Fruit fly (Drosophila melanogaster) whole organism: ENCODE results near the gene SecCl.

Experiments used
- CG8478 ChIP-seq: fragments of >200 bp; optimal IDR thresholded peaks from 2 replicates; lab custom pipeline; 2018; ENCODE audit warnings: inconsistent platforms
- Dll ChIP-seq: fragments of >200 bp; optimal IDR thresholded peaks from 2 replicates; lab custom pipeline; 2017
- EcR ChIP-seq, 2 experiments: fragments of >200 bp; optimal IDR thresholded peaks; 2 replicates each; lab custom pipeline; 2017; ENCODE audit warnings: missing biosample characterization in 2 of 2, missing genetic modification characterization in 2 of 2, missing genetic modification reagents in 2 of 2
- pan ChIP-seq: fragments of >200 bp; optimal IDR thresholded peaks from 2 replicates; lab custom pipeline; 2017
- psq ChIP-seq: fragments of >200 bp; optimal IDR thresholded peaks from 2 replicates; lab custom pipeline; 2017
- usp ChIP-seq: fragments of >200 bp; optimal IDR thresholded peaks from 2 replicates; lab custom pipeline; 2017; ENCODE audit warnings: missing biosample characterization, missing genetic modification characterization, mixed read lengths

The SecCl gene

DNA sequence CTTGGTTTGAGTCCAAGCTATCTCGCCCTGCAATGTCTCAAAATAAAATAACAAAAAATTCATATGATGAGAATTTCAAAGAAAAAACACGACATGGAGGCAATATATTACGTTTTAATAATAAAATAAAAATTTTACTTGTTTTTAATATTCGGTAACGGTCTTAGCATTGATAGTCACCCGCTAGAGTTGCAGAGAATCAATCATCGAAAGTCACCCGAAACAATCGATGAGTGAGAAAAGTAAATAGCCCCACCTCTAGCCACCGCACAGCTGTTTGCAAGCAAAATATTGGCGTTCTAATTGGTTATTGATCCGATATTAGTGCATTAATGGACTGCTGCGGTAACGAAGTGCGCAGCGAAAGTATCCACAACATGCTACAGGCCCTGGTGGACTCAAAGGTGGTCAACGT, 6.1 kb downstream of the SecCl start, which contains the start of gene CG34250:
Gene CG34250 (plus strand): TSS at position 244 of the 415 bp plus-strand sequence.
- TF ChIP-seq CG8478 (lab: Kevin White, UChicago) (no peak), EcR (GFP tag; optimal IDR thresholded peaks at IDR 0.05; lab: Kevin White, UChicago) (no peak), psq (lab: Kevin White, UChicago) (no peak), pan (lab: Kevin White, UChicago) (no peak), usp (GFP tag; lab: Kevin White, UChicago) (no peak), Dll (lab: Kevin White, UChicago) (no peak)

DNA sequence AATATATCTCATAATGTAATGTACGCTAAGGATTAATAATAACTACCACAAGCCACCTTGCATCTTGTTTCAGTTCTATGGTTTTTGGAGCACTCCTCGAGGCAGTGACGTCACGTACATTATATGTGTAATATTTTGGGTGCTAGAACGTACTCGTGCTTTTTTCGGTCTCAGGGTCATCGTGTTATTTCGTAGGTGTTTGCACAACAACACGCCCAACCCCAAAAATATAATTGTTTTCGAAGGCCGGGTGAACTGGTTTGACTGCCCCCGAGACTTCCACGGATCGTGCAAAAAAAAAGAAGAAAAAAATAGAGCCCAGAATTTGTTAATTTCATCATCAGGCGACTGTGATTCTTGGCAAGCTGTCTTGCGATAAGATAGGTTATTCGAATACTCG, 6.6 kb downstream of the SecCl start:
- TF ChIP-seq usp (GFP tag; lab: Kevin White, UChicago) (no peak), EcR (GFP tag; optimal IDR thresholded peaks at IDR 0.05; lab: Kevin White, UChicago) (no peak), Dll (lab: Kevin White, UChicago) (no peak), pan (lab: Kevin White, UChicago) (no peak), CG8478 (lab: Kevin White, UChicago) (no peak), psq (lab: Kevin White, UChicago) (no peak)

DNA sequence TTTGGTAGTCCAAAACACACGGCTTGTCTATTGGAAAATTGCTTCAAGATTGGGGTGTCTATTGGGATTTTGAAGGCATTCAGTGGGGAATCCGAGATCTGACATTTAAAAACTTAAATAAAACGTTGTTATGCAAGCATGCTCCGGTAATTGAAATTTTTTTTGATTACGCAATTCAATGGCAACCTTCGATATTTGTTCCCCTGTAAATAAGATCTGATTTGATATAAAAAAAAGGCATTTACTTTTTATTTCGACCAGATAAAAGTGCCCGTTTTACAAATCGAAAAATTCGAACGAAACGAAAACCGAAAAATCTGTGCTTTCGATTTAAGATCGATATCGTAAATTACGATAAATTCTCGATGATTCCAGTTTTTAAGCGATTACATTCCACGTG, 8.9 kb downstream of the SecCl start, which contains the start of the genes CG13733 and qjt:
Gene CG13733 (minus strand): TSS at position 101 of the 400 bp plus-strand sequence.
Gene qjt (plus strand): TSS at position 271 of the 400 bp plus-strand sequence.
- TF ChIP-seq psq (lab: Kevin White, UChicago): no peak
- no peak for TF ChIP-seq Dll (lab: Kevin White, UChicago)
- TF ChIP-seq CG8478 (lab: Kevin White, UChicago): no peak
- TF ChIP-seq EcR (GFP tag; optimal IDR thresholded peaks at IDR 0.05; lab: Kevin White, UChicago): no peak
- TF ChIP-seq pan (lab: Kevin White, UChicago): no peak

DNA sequence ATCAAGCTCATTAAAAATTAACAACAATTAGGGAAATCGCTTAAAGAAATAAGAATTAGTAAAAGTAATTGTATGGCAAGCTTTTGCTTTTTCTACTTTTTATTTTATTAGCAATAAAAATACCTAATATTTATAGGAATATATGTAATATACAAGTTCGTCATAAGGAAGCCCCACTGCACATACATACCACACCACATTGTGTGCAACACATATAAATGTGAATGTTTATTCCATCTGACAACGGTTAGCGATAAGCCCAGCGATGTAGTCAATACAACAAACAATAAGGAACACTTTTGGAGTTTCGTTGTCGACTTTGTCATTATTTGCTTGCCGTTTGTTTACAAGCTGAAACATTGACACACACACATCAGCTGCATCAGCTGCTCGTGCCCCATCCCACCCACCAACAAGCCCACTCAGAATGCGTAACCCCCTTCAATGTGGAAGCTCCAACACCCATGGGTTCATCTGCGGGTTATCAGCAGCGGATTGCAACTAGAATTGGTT, 15.4 kb downstream of the SecCl start:
- TF ChIP-seq EcR (GFP tag; optimal IDR thresholded peaks at IDR 0.05; lab: Kevin White, UChicago) (no peak), psq (lab: Kevin White, UChicago) (no peak), pan (lab: Kevin White, UChicago) (no peak), Dll (lab: Kevin White, UChicago) (no peak), CG8478 (lab: Kevin White, UChicago) (no peak), usp (GFP tag; lab: Kevin White, UChicago) (no peak)

DNA sequence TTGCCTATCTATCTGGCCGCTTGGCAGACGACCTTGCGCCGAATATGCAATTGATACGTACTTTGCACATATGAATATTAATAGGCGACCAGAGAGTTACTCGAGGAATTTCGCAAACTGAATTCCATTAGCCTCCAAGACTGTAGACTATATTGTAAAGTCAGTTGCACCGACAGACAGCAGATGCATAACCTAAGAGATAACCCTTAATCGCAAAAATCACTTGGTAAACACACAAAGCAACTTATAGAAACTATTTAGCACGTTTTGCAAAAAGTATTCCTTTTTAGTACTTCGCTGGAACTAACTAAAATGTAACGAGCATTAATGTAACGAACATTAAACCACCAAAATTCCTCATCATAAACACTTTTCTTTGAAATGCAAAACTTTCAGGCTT, 16.2 kb downstream of the SecCl start, which contains the start of gene CG6333:
Gene CG6333 (minus strand): TSS at position 101 of the 400 bp plus-strand sequence.
- TF ChIP-seq Dll (lab: Kevin White, UChicago) (no peak), EcR (GFP tag; optimal IDR thresholded peaks at IDR 0.05; lab: Kevin White, UChicago) (no peak), usp (GFP tag; lab: Kevin White, UChicago) (no peak), CG8478 (lab: Kevin White, UChicago) (no peak), pan (lab: Kevin White, UChicago) (no peak)

DNA sequence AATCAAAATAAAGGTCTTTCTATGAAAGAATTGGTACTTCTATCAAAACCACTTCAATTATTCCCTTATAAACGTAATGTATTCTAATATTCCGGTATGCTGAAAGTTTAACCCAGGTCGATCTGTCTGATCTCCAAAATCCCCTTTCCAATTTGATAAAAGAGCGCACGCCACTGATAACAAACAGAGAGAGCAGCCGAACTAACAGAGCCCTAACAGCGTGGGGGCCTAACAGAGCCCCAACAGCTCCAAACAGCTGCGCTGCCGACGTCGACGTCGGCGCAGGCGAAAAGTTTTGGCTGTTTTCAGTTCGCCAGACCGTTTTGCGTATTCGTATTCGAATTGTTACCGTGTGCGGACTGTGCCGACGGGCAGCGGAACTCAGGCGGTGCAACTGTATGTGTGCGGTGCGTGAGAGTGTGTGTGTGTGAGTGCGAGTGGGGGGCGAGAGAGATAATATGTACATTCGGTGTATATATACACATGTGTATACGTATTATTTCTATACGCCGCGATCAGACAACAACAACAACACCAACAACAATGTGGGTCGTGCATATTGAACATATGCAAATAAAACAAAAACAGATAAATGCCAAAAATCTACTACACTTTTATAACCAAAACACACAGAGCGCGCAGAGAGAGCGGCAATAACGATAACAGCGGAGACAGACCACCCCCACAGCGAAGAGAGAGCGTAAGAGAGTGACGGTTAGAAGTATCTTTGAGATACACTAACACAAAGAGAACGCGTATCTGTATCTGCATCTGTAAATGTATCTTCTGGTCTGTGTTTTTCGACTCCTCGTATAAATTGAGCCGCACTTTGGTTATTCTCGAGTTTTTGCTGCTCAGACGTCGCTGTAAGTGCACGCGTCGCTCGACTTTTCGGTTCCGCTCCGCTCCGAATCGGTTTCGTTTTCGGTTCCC, 17.1 kb downstream of the SecCl start, which contains the start of gene Oatp74D:
Gene Oatp74D (plus strand): TSS at position 325 of the 933 bp plus-strand sequence.
- TF ChIP-seq CG8478 (lab: Kevin White, UChicago) (peak; percentile 16), Dll (lab: Kevin White, UChicago) (peak; percentile 30), pan (lab: Kevin White, UChicago) (no peak)

DNA sequence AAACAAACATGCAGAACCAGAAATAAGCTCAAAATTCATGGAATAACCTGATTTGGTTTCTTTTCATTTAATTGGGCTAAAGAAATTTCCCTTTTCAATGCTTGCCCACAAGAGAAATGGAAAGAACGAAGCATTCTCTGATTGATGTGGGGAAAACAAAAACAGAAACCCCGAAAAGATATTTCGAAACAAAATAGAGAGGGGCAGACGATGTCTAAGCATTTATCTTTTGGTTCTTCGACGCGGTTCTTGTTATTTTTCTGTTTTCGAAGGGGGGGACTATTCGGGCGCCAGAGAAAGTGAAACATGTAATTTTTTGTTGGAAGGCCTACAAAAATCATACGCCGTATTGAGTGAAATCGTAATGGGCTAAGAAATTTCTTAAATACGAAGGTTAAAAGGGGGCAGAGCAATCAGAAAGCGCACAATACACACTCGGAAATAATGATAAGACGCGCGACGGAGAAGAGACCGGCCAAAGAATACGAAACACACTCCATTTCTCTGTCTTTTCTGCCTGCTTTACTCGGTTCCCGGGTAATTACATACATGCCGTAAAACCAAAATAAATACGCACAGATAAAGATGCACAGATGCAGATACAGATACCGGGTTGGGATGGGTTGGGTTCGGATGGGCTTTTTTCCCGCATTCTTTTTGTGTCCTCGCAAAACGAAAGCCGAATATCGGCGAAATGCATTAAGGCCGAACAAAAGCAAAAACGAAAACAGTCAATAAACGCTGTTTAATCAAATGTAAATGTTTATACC, 18.9 kb downstream of the SecCl start:
- TF ChIP-seq pan (lab: Kevin White, UChicago) (no peak), EcR (GFP tag; optimal IDR thresholded peaks at IDR 0.05; lab: Kevin White, UChicago) (no peak), psq (lab: Kevin White, UChicago) (no peak), CG8478 (lab: Kevin White, UChicago) (no peak), usp (GFP tag; lab: Kevin White, UChicago) (no peak), Dll (lab: Kevin White, UChicago) (no peak)

DNA sequence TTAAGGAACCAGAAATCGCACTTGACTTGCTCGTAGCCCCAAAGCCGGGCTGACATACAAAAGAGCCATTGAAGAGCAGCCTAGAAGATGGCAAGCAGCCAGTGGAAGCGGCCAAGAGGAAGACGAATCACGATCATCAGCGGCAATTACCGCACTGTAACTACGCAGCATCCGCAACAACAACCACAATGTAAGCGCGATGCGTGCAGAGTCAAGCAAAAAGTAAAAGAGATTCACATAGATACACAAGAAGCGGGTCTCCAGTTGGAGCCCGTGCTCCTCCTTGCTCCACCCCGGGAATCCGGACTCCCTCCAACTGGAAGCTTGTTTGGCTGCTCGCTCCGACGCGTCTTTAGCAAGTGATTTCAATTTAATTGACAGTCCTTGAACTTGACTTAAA, 21.7 kb downstream of the SecCl start:
- TF ChIP-seq psq (lab: Kevin White, UChicago): no peak
- no peak for TF ChIP-seq usp (GFP tag; lab: Kevin White, UChicago)

DNA sequence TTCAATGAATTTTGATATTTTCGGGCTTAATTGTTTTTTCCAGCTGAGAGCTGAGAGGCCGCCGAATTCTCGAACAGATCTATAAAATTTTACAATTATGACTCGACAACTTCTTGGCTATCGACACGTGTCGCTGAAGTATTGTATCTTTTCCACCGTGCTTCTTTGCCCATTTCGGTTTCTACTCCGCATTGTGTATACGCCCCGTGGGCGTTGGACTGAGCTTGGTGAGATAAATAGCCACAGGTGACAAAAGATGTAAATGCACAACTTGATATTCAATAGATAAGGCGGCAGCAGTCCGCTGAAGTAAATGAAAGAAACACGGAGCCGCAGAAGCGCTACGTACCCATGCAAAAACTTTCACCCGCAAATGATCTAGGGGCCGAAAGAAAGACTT, 23.3 kb downstream of the SecCl start:
- TF ChIP-seq usp (GFP tag; lab: Kevin White, UChicago): no peak
- TF ChIP-seq CG8478 (lab: Kevin White, UChicago): no peak
- no peak for TF ChIP-seq psq (lab: Kevin White, UChicago)
- TF ChIP-seq EcR (GFP tag; optimal IDR thresholded peaks at IDR 0.05; lab: Kevin White, UChicago): no peak
- TF ChIP-seq Dll (lab: Kevin White, UChicago): no peak

DNA sequence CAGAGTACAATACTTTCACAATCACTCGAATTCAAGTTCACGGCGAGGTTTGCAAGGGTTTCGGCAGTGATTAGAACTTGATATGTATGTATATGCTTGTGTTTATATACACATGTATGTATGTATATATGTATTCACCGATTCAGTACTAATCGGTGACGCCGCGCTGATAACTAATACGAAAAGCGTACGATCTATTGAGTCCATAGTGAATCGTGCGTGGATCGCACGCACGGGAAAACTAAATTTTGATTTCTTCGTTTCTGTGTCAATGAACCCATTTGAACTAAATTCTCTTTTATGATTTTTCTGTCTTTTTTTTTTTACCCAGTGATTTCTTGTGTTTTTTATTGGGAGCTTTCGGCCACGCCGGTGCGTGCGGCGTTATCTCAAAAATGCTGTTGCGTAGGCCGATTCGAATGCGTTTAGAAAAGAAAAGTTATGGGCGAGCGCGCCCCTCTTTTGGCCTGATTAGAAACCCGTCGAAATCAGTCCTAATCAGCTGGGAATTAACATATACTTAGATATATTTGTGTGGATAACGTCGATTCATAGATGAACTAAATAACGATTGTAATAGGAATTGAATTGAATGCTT, 24.0 kb downstream of the SecCl start:
- no peak for TF ChIP-seq CG8478 (lab: Kevin White, UChicago)
- no peak for TF ChIP-seq EcR (GFP tag; optimal IDR thresholded peaks at IDR 0.05; lab: Kevin White, UChicago)
- TF ChIP-seq usp (GFP tag; lab: Kevin White, UChicago): no peak
- no peak for TF ChIP-seq psq (lab: Kevin White, UChicago)
- TF ChIP-seq pan (lab: Kevin White, UChicago): no peak
- TF ChIP-seq Dll (lab: Kevin White, UChicago): no peak
